Fruit fly (Drosophila melanogaster): ENCODE data around the gene CG11504.

Gene CG11504

DNA sequence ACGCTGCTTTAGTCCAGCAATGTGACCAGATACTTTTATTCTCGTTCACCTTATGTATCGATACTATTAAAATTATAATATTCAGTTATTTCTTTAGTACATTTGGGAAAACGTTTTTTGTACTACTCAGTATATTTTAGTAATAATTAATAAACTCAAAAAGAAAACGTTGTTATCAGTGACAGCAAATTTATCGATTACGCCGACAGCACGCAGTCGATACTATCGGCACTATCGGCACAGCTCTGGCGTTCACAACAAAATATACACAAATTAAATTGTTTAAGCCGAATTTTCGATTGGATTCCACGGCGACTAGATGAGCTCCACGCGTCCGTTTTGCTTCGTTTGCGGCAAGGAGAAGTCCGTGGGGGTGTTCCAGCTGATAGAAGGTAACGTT is 41.8 kb downstream of the CG11504 start, which contains the start of the genes janA, Sry-alpha and Sry-beta (continued):
- TF ChIP-seq CG17612 (GFP tag; IDR thresholded peaks at IDR 0.05) (no peak), h (optimal IDR thresholded peaks at IDR 0.05) (no peak), lab (GFP tag; optimal IDR thresholded peaks at IDR 0.05) (no peak), dan (GFP tag; IDR thresholded peaks at IDR 0.05) (no peak), wek (GFP tag; optimal IDR thresholded peaks at IDR 0.05) (no peak), ato (GFP tag; IDR thresholded peaks at IDR 0.05; ENCODE audit: partially characterized antibody) (peak; percentile 99), danr (GFP tag; IDR thresholded peaks at IDR 0.05) (no peak), sens-2 (GFP tag; IDR thresholded peaks at IDR 0.05) (no peak), Asciz (GFP tag; optimal IDR thresholded peaks at IDR 0.05) (no peak), Nf-YA (GFP tag; IDR thresholded peaks at IDR 0.05) (no peak), Bdp1 (GFP tag; optimal IDR thresholded peaks at IDR 0.05) (no peak), Gsc (GFP tag; IDR thresholded peaks at IDR 0.05) (no peak), HLH54F (GFP tag; optimal IDR thresholded peaks at IDR 0.05) (no peak), CG8388 (GFP tag; optimal IDR thresholded peaks at IDR 0.05) (no peak), MESR4 (GFP tag; optimal IDR thresholded peaks at IDR 0.05) (peak; percentile 71), so (GFP tag; IDR thresholded peaks at IDR 0.05) (no peak), Dp (GFP tag; optimal IDR thresholded peaks at IDR 0.05) (peak; percentile 63), Oli (tag; optimal IDR thresholded peaks at IDR 0.05) (no peak), H2.0 (GFP tag; IDR thresholded peaks at IDR 0.05) (no peak), bab2 (GFP tag; optimal IDR thresholded peaks at IDR 0.05) (no peak), amos (GFP tag; IDR thresholded peaks at IDR 0.05; ENCODE audit: partially characterized antibody) (peak; percentile 99), D19A (tag; optimal IDR thresholded peaks at IDR 0.05) (no peak), lov (optimal IDR thresholded peaks at IDR 0.05) (no peak), lov (GFP tag; IDR thresholded peaks at IDR 0.05) (no peak), Scr (GFP tag; IDR thresholded peaks at IDR 0.05; ENCODE audit: partially characterized antibody) (peak; percentile 99), CG13287 (GFP tag; IDR thresholded peaks at IDR 0.05; ENCODE audit: partially characterized antibody) (peak; percentile 100), CG2199 (GFP tag; IDR thresholded peaks at IDR 0.05) (no peak), abd-A (tag; optimal IDR thresholded peaks at IDR 0.05) (no peak), kay (GFP tag; optimal IDR thresholded peaks at IDR 0.05) (no peak), C15 (GFP tag; IDR thresholded peaks at IDR 0.05) (no peak), dati (GFP tag; IDR thresholded peaks at IDR 0.05) (no peak), CG10321 (GFP tag; IDR thresholded peaks at IDR 0.05) (no peak), z (GFP tag; IDR thresholded peaks at IDR 0.05) (no peak), Blimp-1 (GFP tag; optimal IDR thresholded peaks at IDR 0.05) (no peak), Ets97D (GFP tag; optimal IDR thresholded peaks at IDR 0.05) (peak; percentile 44), Sin3A (optimal IDR thresholded peaks at IDR 0.05) (peak; percentile 73), CG13424 (tag; optimal IDR thresholded peaks at IDR 0.05) (peak; percentile 16), tna (GFP tag; IDR thresholded peaks at IDR 0.05; ENCODE audit: partially characterized antibody) (peak; percentile 98), fd102C (GFP tag; optimal IDR thresholded peaks at IDR 0.05) (no peak), bbx (GFP tag; IDR thresholded peaks at IDR 0.05; ENCODE audit: partially characterized antibody) (peak; percentile 99), CG4617 (GFP tag; optimal IDR thresholded peaks at IDR 0.05; ENCODE audit: borderline replicate concordance) (peak; percentile 92), CG8359 (GFP tag; optimal IDR thresholded peaks at IDR 0.05; ENCODE audit: borderline replicate concordance) (no peak), oc (tag; optimal IDR thresholded peaks at IDR 0.05) (no peak), CG4730 (GFP tag; IDR thresholded peaks at IDR 0.05) (no peak), CG10366 (GFP tag; IDR thresholded peaks at IDR 0.05) (no peak), CG12942 (GFP tag; optimal IDR thresholded peaks at IDR 0.05) (no peak), CG6765 (GFP tag; optimal IDR thresholded peaks at IDR 0.05) (no peak), jing (GFP tag; optimal IDR thresholded peaks at IDR 0.05) (no peak), CG34376 (GFP tag; optimal IDR thresholded peaks at IDR 0.05) (no peak), CG2116 (GFP tag; optimal IDR thresholded peaks at IDR 0.05) (peak; percentile 86), CG1832 (GFP tag; optimal IDR thresholded peaks at IDR 0.05) (no peak), slbo (GFP tag; IDR thresholded peaks at IDR 0.05) (peak; percentile 24; the same call in 1 of the 2 replicates)
